Worm (Caenorhabditis elegans): ENCODE measurements around the gene F16G10.2.

Gene F16G10.2

DNA sequence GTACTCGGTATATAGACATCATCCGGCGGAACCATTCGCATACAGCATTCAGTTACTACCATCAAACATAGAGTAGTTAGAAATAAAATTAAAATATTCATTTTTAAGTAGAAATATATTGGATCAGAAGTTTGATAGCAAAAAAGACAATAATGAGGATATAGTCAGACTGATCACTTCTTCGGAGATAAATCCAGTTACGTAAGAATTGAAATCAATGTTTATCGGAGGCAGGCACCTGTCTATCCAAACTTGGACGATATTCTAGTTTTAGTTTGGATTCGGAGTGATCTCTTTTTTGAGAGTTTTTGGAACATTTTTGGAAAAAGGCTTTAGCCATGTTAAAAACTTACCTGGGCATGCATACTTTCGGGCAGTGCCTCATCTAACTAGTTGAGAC is 8.3 kb downstream of the F16G10.2 start, which contains the start of gene F16G10.8:
F16G10.8 (minus strand) TSS at position 101 of the 400 bp plus-strand sequence.
- TF ChIP-seq nhr-90 (tag; optimal IDR thresholded peaks at IDR 0.05) (no peak), F57C9.4 (tag; optimal IDR thresholded peaks at IDR 0.05) (no peak), ceh-27 (GFP tag; optimal IDR thresholded peaks at IDR 0.05) (no peak), aptf-3 (GFP tag; IDR thresholded peaks at IDR 0.05) (no peak), Y53G8AR.9 (GFP tag; conservative IDR thresholded peaks at IDR 0.05) (no peak), ceh-79 (tag; optimal IDR thresholded peaks at IDR 0.05) (no peak), K12H6.12 (tag; optimal IDR thresholded peaks at IDR 0.05) (no peak), lin-40 (tag; optimal IDR thresholded peaks at IDR 0.05) (no peak)

DNA sequence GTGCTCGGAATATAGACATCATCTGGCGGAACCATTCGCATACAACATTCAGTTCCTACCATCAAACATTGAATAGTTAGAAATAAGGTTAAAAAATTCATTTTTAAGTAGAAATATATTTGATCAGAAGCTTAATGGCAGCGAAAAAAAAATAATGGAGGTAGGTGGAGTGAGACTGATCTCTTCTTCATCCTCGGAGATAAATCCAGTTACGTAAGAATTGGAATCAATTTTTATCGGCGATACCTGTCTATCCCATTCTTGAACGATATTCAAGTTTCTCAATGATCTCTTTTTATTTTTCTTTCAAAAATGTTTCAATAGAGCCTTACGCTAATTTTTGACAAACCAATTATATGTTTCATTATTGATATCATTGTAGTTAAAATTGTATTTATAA is 10.4 kb downstream of the F16G10.2 start, which contains the start of gene F16G10.9:
F16G10.9 (minus strand) TSS at position 101 of the 400 bp plus-strand sequence.
- no peak for TF ChIP-seq ztf-28 (GFP tag; IDR thresholded peaks at IDR 0.05)

DNA sequence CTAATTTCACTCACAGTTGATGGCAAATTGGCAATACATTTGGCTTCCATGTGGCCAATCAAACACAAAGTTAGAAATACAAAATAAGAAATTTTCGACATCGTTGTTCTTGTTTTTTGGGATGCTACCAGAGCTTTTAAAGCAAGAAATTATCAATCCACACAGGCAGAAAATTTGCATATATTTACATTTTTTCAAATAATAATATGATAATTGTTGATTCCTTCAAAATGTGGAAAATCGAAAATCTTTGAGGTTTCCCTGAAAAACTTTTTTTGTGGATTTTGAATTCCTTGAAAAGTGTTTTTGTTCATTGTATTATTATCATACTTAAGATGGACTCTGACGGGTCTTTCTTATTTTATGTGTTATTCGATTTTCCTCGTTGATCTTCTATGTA is 15.8 kb downstream of the F16G10.2 start, which contains the start of gene F16G10.10:
F16G10.10 (minus strand) TSS at position 101 of the 400 bp plus-strand sequence.
- no peak for TF ChIP-seq nfya-1 (tag; optimal IDR thresholded peaks at IDR 0.05; ENCODE audit: borderline replicate concordance, insufficient read depth)
- no peak for TF ChIP-seq K11D2.4 (GFP tag; IDR thresholded peaks at IDR 0.05)
- no peak for TF ChIP-seq lsy-27 (tag; optimal IDR thresholded peaks at IDR 0.05; ENCODE audit: borderline replicate concordance, insufficient read depth)
- no peak for TF ChIP-seq mel-28 (tag; optimal IDR thresholded peaks at IDR 0.05; ENCODE audit: borderline replicate concordance)
- TF ChIP-seq rpc-1 (optimal IDR thresholded peaks at IDR 0.05): no peak
- no peak for TF ChIP-seq rpc-1 (tag; optimal IDR thresholded peaks at IDR 0.05)
- no peak for TF ChIP-seq gei-17 (GFP tag; optimal IDR thresholded peaks at IDR 0.05)
- no peak for TF ChIP-seq ztf-26 (tag; optimal IDR thresholded peaks at IDR 0.05)
- no peak for TF ChIP-seq egrh-3 (GFP tag; IDR thresholded peaks at IDR 0.05)
- no peak for TF ChIP-seq egl-18 (GFP tag; IDR thresholded peaks at IDR 0.05)
- TF ChIP-seq somi-1 (GFP tag; optimal IDR thresholded peaks at IDR 0.05): no peak
- no peak for TF ChIP-seq lin-35 (GFP tag; optimal IDR thresholded peaks at IDR 0.05)
- TF ChIP-seq akir-1 (GFP tag; optimal IDR thresholded peaks at IDR 0.05): no peak

DNA sequence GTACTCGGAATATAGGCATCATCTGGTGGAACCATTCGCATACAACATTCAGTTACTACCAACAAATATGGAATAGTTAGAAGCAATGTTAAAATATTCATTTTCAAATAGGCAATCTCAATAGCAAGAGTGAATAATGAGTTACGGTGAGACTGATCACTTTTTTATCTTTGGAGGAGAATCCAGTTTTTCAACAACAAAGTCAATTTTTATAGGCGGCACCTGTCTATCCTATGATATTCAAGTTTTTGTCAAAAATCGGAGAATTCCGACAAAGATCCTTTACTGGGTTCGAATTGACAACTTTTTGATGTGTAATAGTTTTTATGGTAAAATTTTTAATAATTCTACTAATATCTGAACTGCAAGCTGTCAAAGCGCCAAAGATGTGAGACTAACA is 18.7 kb downstream of the F16G10.2 start, which contains the start of gene F16G10.11:
F16G10.11 (minus strand) TSS at position 101 of the 400 bp plus-strand sequence.
- TF ChIP-seq unc-130 (GFP tag; optimal IDR thresholded peaks at IDR 0.05) (no peak), K11D2.4 (GFP tag; IDR thresholded peaks at IDR 0.05) (no peak), nfya-2 (GFP tag; IDR thresholded peaks at IDR 0.05) (no peak), attf-5 (GFP tag; optimal IDR thresholded peaks at IDR 0.05) (no peak), nhr-80 (tag; optimal IDR thresholded peaks at IDR 0.05) (no peak), ztf-3 (GFP tag; optimal IDR thresholded peaks at IDR 0.05) (no peak), mes-4 (tag; optimal IDR thresholded peaks at IDR 0.05) (no peak)

DNA sequence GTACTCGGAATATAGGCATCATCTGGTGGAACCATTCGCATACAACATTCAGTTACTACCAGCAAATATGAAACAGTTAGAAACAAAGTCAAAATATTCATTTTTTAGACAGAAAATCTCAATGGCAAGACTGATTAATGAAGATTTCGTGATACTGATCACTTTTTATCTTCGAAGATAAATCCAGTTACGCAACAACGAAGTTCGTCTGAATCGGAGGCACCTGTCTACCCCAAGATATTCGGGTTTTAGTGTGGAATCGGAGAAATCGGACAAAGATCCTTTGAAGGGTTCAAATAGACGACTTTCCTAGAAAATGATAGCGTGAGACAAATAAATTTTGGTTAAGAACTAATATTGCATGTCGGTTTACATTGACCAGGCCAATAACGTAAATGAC is 20.8 kb downstream of the F16G10.2 start, which contains the start of gene F16G10.13:
F16G10.13 (minus strand) TSS at position 101 of the 400 bp plus-strand sequence.
- TF ChIP-seq madf-3 (GFP tag; IDR thresholded peaks at IDR 0.05) (no peak), K12H6.12 (tag; optimal IDR thresholded peaks at IDR 0.05) (no peak), F37B4.10 (GFP tag; IDR thresholded peaks at IDR 0.05) (no peak), ama-1 (optimal IDR thresholded peaks at IDR 0.05) (no peak), ama-1 (GFP tag; optimal IDR thresholded peaks at IDR 0.05) (no peak), aptf-2 (GFP tag; conservative IDR thresholded peaks at IDR 0.05) (no peak), sea-2 (GFP tag; IDR thresholded peaks at IDR 0.05) (no peak), dpl-1 (GFP tag; optimal IDR thresholded peaks at IDR 0.05) (no peak)

Measured in whole organism, young adult.